Worm (Caenorhabditis elegans): Measurements from ENCODE around the gene K08B12.3.

DNA sequence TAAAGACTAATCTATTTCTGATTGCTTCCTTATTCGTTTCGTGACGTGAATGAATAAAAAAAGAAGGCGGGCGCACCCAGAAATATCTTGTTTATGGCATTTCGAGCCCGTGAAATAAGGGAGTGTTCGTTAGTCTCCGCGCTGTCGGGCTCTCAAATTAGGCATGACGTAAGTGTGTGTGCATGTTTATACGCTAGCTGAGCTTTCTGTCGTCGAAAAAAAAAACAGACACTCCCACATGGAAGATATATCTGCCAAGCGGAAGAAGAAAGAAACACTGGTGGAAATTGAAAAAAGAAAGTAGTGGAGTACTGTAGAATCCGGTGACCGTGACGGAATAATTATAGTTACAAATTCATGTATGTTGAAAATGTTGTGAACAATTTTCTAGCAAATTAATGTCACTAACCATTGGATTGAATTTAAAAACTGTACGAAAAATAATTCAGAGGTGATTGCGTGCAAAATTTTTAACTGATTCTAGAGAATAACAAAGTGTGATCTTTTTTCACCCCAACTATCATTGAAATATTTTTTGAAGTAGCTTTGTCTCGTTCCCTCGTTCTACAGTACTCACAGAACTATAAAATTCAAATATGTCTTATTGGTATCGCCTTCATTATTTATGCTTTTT, 9.9 kb upstream of the K08B12.3 start:
- TF ChIP-seq egl-27 (tag; optimal IDR thresholded peaks at IDR 0.05) = no peak
- peak in 1 of 2 experiments; percentile 36 for TF ChIP-seq lsy-2 (tag; optimal IDR thresholded peaks at IDR 0.05)
- TF ChIP-seq nhr-42 (GFP tag; IDR thresholded peaks at IDR 0.05) = 0 out of 2 replicates have a peak, but pooled peaks have one; percentile 4
- no peak for TF ChIP-seq lir-3 (tag; optimal IDR thresholded peaks at IDR 0.05)
- no peak for TF ChIP-seq lin-38 (GFP tag; IDR thresholded peaks at IDR 0.05)
- TF ChIP-seq fkh-10 (GFP tag; optimal IDR thresholded peaks at IDR 0.05) = no peak
- peak in 1 of 2 experiments; percentile 97 for TF ChIP-seq unc-62 (GFP tag; optimal IDR thresholded peaks at IDR 0.05 in 1 of 2)
- TF ChIP-seq unc-62 (tag; optimal IDR thresholded peaks at IDR 0.05) = no peak
- TF ChIP-seq fos-1 (tag; optimal IDR thresholded peaks at IDR 0.05) = no peak
- TF ChIP-seq unc-39 (tag; optimal IDR thresholded peaks at IDR 0.05) = no peak
- TF ChIP-seq mdl-1 (tag; optimal IDR thresholded peaks at IDR 0.05) = no peak
- TF ChIP-seq Y75B8A.6 (GFP tag; IDR thresholded peaks at IDR 0.05) = peak; percentile 10; the same call in 1 of the 2 replicates
- no peak for TF ChIP-seq nhr-11 (tag; optimal IDR thresholded peaks at IDR 0.05)
- TF ChIP-seq snpc-4 (tag; optimal IDR thresholded peaks at IDR 0.05) = no peak
- TF ChIP-seq nhr-6 (tag; optimal IDR thresholded peaks at IDR 0.05) = no peak
